Worm (Caenorhabditis elegans): ENCODE measurements around the gene R04A9.1.

- TF ChIP-seq dao-5 (tag; optimal IDR thresholded peaks at IDR 0.05) (no peak), W03F9.2 (tag; optimal IDR thresholded peaks at IDR 0.05) (no peak), him-1 (tag; optimal IDR thresholded peaks at IDR 0.05) (no peak)
These were observed at the start of gene R04A9.1 for ce11 chrX:404597-404996.

All from whole organism, L4/young adult.